Worm (Caenorhabditis elegans) whole organism, L3 larva: ENCODE measurements around the gene ztf-16.

Experiments
- mdl-1 ChIP-seq: fragments of 150-350 bp; optimal IDR thresholded peaks from 2 replicates; lab custom pipeline; 2014; ENCODE audit warnings: missing biosample characterization, missing genetic modification characterization
- nhr-76 ChIP-seq: fragments of 150-350 bp; sonication (generic microtip); optimal IDR thresholded peaks from 5 replicates; lab custom pipeline; 2014; ENCODE audit warnings: missing biosample characterization, missing genetic modification characterization

ce11 chrX:4853060-4853459 is 41.7 kb upstream of the ztf-16 start, which contains the start of gene F39C12.1:
- TF ChIP-seq nhr-76 (tag; lab: Kevin White, UChicago): no peak
- no peak for TF ChIP-seq mdl-1
